Fruit fly (Drosophila melanogaster): ENCODE measurements around the gene alt.

The alt gene

DNA sequence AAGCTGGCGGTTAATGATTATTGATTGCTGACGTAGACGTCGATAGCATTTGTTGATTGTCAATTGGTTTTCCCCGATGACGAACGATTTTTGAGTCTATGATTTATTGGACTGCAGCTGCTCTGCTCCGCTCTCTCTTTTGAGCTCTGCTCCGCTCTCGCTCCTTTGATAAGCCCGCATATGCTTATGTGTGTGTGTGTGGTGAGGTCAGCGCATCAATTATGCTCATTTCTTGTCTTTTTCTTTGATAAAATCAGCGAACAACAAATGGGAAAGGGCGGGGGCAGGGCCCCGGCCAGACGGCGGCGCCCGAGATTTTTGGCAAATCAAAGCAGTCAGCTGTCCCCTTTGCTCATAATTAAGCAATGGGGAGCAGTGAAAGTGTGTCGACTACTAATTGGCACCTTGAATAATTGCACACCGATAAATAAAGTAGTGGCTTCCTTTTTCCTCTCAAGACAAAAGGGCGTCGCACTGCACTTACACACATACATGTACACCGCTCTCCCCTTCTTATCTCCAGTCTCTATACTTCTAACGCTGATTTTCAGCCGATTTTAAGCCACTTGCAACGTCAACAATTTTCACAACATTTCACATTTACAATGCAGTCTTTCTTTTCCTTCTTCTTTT, 588 bp downstream of the alt start:
- no peak for TF ChIP-seq noc (tag; optimal IDR thresholded peaks at IDR 0.05)

DNA sequence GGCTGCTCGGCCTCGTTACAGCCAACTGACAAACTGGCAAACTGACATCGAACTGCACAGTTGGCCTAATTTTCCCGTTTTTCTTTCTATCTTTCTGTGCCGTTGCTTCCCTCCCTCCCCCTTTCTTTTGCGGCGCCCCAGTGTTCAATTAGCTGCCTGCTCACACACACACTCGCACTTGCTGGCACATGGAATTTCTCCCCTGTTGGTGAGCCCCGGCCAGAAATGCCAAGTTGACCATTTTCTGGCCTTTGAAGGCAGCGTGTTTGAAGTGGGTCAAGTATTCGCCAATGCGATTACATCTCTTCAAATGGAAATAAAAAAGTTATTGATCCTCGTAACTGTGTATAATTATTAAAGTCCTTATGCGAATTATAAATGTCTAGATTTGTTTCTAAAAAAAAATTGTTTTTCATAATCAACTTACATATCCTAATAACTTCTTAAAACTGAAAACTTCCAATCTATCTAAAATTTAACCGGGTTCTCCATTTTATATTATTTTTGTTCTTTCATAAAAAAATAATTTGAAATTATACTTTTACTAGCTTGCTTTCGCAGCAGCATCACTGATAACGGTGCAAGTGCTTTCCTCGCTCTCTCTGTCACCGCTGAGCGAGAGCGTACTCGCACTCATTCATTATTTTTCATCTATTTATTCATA, 1.5 kb downstream of the alt start:
- TF ChIP-seq noc (tag; optimal IDR thresholded peaks at IDR 0.05) = peak; percentile 48

dm6 chr3R:17680268-17680638, 2.1 kb downstream of the alt start:
- no peak for TF ChIP-seq noc (tag; optimal IDR thresholded peaks at IDR 0.05)

DNA sequence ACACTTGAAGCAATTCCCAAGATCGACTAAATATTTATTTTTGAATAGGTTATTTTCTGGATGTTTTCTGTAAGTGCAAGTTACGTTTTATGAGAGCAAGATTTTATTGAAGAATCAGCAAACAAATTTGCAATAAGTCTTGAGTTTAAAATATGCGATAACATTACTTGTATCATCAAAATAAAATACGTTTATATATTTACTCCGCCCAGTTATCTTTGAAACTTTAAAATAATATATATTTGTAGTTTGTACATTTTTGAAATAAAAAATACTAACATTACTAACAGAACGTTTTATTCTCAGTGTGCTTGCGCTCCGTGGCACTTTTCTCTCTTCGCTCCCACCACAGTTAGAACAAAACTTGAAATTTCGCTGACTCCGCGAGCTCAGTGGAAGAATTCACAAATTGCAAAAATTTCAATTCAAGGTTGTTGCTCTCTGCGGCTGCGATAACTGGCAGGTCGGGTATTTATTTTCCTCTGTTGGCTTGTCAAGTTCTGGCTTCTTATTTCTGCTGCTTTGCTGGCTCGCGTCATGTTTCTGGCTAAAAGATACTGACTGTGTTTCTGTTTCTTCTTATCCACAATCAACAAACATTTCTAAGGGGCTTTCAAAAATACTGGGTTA, 2.8 kb downstream of the alt start:
- peak; percentile 94 for TF ChIP-seq noc (tag; optimal IDR thresholded peaks at IDR 0.05)

DNA sequence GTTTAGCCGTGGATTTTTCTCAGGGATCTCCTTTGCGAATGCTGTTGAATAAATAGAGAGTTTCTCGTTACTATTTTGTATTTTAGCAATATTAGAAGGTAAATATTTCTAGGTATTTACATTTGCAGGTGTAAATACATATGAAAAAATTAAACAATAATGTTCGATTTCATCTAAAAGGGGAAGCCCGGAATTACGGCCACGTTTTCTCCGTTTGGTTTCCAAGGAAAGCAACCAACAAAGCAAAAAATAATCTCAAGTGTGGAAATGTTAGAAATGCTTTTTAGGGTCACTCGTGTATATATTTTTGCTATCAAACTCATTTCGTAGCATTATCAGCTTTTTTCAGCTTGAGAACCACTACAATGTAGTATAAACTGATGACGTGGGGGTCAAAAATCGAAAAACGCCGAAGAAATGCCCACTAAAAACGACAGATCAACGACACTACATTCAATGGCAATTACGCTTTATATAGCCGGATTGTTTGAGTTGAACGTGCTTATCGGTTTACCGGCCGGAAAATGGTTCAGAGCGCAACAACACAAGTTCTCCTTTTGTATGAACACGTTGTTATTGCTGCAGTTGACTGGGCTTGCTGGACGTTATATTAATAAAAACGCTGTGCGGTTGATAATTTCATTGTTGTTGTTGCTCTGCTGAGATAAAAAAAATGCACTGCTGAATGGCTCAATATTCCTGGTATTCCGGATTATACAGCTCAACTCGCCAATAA, 4.0 kb downstream of the alt start:
- TF ChIP-seq noc (tag; optimal IDR thresholded peaks at IDR 0.05) = no peak

- no peak for TF ChIP-seq noc (tag; optimal IDR thresholded peaks at IDR 0.05)
Measured at dm6 chr3R:17670857-17671336, 11.4 kb downstream of the alt start, which contains the start of the genes CG7523 and Mps1. TSS of gene CG7523 (minus strand) at chr3R:17670895. TSS of gene Mps1 (plus strand) at chr3R:17671271.

DNA sequence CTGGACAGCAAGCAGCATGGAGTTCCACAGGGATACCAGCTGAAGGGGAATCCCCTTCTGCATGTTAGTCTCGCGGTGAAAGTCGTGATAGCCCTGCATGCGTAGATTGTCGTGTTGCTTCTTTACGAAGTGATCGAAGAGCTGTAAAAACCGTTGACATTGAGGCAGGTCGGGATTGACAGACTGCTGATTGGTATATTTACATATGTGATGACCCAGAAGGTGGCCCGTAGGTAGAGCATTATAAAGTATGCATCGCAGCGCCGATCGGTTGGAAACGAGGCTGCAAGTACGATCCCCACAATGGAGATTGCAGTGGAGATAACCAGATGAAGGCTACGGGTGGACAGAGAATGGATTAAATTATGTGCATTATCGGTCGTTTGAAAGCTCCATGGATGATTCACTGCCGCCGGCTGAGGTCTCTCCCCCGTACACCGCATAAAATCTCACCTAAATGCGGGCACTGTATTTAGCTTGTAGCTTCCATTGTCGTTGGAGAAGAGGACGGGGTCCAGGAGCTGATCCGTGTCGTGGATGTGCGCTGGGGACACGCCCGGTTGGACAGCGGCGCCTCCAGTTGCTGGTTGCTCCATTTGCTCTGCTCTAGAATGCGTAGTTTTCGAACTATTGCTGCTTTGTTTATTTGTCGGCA, 12.0 kb downstream of the alt start:
- TF ChIP-seq noc (tag; optimal IDR thresholded peaks at IDR 0.05) = no peak

DNA sequence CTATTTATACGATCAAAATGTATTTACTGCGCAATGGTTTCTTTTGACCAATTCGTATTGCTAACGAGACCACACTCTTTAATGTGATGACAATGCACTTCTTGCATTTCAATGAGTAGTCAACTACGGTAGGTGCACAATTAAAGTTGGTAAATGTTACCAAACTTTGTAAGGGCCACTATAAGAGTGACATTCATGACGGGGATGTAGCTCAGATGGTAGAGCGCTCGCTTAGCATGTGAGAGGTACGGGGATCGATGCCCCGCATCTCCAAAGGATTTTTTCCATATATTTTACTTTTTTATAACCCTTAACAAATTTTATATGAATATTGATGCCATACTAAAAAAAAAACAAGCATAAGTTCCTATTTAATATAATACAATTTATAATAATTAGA, 14.3 kb downstream of the alt start:
- no peak for TF ChIP-seq noc (tag; optimal IDR thresholded peaks at IDR 0.05)

dm6 chr3R:17667279-17667678, 15.0 kb downstream of the alt start, which contains the start of gene CG45045:
TSS of gene CG45045 (plus strand) at chr3R:17667572.
- no peak for TF ChIP-seq noc (tag; optimal IDR thresholded peaks at IDR 0.05)

DNA sequence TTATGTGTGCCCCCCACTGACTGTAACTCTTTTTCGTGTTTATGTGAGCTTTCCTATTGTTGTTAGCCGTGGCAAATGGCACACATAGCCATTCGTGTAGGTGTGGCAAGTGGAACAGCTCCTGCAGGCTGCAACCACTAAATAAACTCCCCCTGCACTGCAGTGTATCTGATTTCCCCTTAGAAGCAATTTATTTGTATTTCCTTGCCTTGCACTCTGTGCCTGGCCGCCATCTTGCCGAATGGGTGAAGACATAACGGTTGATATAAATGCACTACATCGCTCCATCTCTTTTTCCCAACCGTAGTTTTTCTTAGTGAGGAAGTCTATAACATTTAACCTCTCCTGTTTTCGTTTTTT, 15.5 kb downstream of the alt start:
- TF ChIP-seq noc (tag; optimal IDR thresholded peaks at IDR 0.05) = no peak

DNA sequence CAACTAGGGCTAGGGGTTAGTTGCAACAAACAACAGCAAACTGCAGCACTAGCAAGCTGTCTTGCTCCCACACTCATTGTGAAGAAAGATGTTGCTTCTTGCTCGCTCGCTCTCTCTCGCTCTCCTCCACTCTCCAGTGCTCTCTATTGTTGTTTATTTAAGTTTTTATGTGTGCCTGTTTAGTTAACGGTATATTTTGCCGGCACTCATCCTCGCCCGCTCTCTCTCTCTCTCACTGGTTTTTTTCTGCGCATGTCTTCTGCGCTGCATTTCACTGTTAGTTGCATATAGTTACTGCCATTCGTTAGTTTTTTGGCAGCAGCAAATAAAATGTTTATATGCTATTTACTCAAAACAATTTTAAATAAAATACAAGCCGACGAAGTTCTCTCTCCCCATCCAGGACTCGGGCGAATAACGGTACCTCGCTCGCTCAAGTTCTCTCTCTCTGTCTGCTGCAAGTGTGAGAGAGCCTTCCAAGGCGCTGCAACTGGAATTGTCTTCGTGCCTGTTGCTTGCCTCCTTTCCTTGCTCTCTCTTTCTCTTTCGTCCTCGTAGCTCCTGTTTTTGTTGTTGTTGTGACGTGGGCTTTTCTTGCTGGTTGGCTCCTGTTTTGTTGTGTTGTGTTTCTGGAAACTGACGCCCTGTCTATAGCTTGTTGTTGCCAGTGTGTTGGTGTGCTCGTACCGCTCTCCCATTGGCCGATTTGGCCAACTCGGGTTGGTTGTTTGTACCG, 16.1 kb downstream of the alt start:
- no peak for TF ChIP-seq noc (tag; optimal IDR thresholded peaks at IDR 0.05)

dm6 chr3R:17656923-17657322, 25.4 kb downstream of the alt start:
- no peak for TF ChIP-seq noc (tag; optimal IDR thresholded peaks at IDR 0.05)

DNA sequence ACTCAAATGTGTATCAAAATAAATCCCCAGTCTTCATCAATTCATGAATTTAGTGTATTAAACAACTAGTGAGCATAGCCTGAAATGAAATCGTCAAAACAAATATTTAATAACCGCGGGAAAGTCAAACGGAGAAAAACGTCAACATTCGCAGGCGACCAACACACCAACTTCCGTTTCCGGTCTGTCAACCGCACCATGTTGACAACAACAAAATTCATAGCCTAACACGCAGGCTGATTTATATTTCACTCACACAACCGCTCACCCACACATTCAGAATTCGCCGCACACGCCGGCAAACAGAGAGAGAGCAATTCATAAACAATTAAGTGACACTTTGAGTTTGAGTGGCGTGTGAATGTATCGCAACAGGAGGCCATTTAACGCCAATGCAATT, 27.3 kb downstream of the alt start:
- TF ChIP-seq noc (tag; optimal IDR thresholded peaks at IDR 0.05) = no peak

DNA sequence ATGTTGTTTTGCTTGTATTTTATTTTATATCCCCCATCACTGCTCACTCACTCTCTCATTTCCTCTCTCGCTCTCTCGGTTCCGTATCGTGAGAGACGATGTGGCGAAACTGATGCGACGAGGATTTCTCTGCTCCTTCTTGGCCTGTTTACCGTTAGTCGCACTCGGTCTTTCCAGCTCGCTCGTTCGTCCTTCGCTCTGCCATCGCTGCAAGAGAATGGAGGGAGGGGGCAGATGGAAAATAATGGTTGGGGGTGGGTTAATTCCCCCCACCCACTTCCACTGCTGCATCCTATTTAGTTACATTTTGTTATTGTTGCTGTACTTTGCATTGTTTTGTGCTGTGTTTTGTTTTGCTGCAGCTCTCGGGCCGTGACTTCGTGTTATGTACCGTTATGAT, 28.4 kb downstream of the alt start:
- TF ChIP-seq noc (tag; optimal IDR thresholded peaks at IDR 0.05) = no peak

DNA sequence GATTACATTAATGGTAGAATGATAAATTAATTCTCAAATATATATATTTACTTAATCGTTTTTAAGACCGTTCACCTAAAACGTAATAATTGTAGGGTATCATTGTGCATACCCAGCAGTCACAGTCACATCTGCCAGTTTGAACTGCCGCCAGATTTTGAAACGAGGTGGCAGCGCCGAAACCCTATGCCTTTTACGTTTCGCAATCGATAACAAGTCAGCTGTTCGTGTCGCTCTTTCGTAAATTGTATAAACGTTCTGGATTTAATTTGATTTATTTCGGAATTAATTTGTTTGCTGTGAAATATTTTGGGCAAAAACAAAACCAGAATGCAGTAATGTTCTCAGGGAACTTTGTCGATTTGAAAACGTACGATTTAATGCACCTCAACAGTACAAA, 34.9 kb downstream of the alt start, which contains the start of gene CG14322:
CG14322 (plus strand) TSS at position 236 of the 400 bp plus-strand sequence.
- TF ChIP-seq noc (tag; optimal IDR thresholded peaks at IDR 0.05) = no peak
